Fruit fly (Drosophila melanogaster) S2 (cell line): ENCODE results near the gene Ptp10D.

Source experiments
- CG8478 ChIP-seq: fragments of >200 bp; optimal IDR thresholded peaks from 2 replicates; lab custom pipeline; 2018
- CTCF ChIP-seq, 2 experiments: fragments of >200 bp; optimal IDR thresholded peaks; 2 replicates each; lab custom pipeline; 2018

DNA sequence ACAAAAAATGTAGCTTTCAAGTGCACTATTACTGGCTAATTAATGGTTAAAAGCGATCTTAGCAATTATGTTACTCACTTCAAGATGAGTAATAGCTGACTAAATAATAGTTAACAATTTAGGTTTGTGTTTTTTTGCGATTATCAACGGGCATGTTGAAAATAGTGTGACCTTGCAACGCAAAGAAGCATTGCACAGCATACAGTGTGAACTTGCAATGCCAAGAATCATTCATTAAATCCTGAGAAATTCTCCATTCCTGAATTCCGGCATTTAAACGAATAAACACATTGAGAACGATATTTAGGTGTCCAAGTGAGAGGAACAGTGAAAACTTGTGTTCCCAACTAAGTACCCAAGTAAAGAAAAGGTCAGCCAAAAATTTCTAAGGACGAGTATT lies 37.8 kb downstream of the Ptp10D start:
- TF ChIP-seq CG8478 (lab: Kevin White, UChicago), result no peak
- TF ChIP-seq CTCF (optimal IDR thresholded peaks at IDR 0.05; lab: Kevin White, UChicago), result no peak
